Worm (Caenorhabditis elegans) whole organism, L4/young adult: Measurements from ENCODE around the gene epg-6.

Experiments used
- W03F9.2 ChIP-seq: fragments of 150-350 bp; optimal IDR thresholded peaks from 2 replicates; lab custom pipeline; 2014; ENCODE audit warnings: missing biosample characterization, missing genetic modification characterization
- dao-5 ChIP-seq: sonication (generic microtip); optimal IDR thresholded peaks from 2 replicates; lab custom pipeline; 2016; ENCODE audit warnings: missing genotype, missing genetic modification characterization, moderate library complexity, missing compliant biosample characterization
- him-1 ChIP-seq: sonication (generic microtip); optimal IDR thresholded peaks from 2 replicates; lab custom pipeline; 2016; ENCODE audit warnings: missing genotype, missing genetic modification reagents, missing genetic modification characterization, missing compliant biosample characterization

DNA sequence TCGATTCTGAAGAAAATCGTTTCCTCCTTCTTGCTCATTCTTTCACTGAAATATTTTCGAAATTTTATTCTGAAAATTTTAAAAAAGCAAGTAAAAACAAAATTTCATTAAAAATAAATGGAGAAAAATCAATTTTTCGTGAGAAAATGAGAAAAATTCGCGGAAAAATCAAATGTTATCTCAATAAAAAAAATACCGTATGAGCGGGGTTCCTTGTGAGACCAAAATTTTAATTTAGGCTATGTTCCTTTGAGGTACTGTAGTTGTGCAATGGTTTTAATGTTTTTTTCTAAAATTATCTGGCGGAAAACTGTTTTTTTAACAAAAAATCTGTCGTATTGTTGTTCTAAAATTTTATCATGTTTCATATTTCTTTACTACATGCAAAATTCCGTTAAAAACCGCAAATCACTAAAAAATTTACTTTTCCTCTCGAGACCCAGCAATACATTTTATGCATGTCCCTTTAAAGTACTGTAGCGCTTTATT is at the start of gene epg-6:
- TF ChIP-seq W03F9.2 (tag; lab: Kevin White, UChicago) (peak; percentile 7), dao-5 (tag; lab: Kevin White, UChicago) (no peak), him-1 (tag; lab: Kevin White, UChicago) (no peak)
